Fruit fly (Drosophila melanogaster) whole organism, embryonic: ENCODE results near the gene CG46512.
"Not testable (repeated sequence)": the region's sequence is repeated elsewhere in the genome, so short reads cannot be mapped to it uniquely, and the experiment has no call there.

ENCODE experiments used
- CG15696 ChIP-seq: fragments of 200-800 bp; sonication (Bioruptor generic); optimal IDR thresholded peaks from 2 replicates; lab custom pipeline; 2019; ENCODE audit warnings: missing biosample characterization, mild to moderate bottlenecking, missing genetic modification characterization, moderate library complexity
- CG17568 ChIP-seq: fragments of 200-800 bp; sonication (Bioruptor generic); optimal IDR thresholded peaks from 2 replicates; lab custom pipeline; 2018; ENCODE audit warnings: missing biosample characterization, mild to moderate bottlenecking, missing genetic modification characterization, moderate library complexity
- CG6654 ChIP-seq: fragments of 200-800 bp; sonication (Bioruptor generic); optimal IDR thresholded peaks from 2 replicates; lab custom pipeline; 2017; ENCODE audit warnings: missing biosample characterization, mild to moderate bottlenecking, missing genetic modification characterization
- CG6854 ChIP-seq: fragments of 200-800 bp; sonication (Bioruptor generic); optimal IDR thresholded peaks from 3 replicates; lab custom pipeline; 2017; ENCODE audit warnings: missing biosample characterization, mild to moderate bottlenecking, missing genetic modification characterization
- CG9817 ChIP-seq: fragments of 200-800 bp; sonication (Bioruptor generic); optimal IDR thresholded peaks from 2 replicates; lab custom pipeline; 2018; ENCODE audit warnings: missing biosample characterization, mild to moderate bottlenecking, missing genetic modification characterization, moderate library complexity
- Hmx ChIP-seq: fragments of 200-800 bp; sonication (Bioruptor generic); optimal IDR thresholded peaks from 2 replicates; lab custom pipeline; 2016; ENCODE audit warnings: missing biosample characterization, missing genetic modification characterization
- bbx ChIP-seq: fragments of 200-800 bp; sonication (Bioruptor generic); IDR thresholded peaks from 2 replicates; pipeline ENCODE4 v1.3.6; 2022; ENCODE audit warnings: missing biosample characterization, missing genetic modification characterization; ENCODE audit not compliant: partially characterized antibody
- disco-r ChIP-seq: fragments of 200-800 bp; sonication (Bioruptor generic); optimal IDR thresholded peaks from 2 replicates; lab custom pipeline; 2016; ENCODE audit warnings: missing biosample characterization, missing genetic modification characterization
- lab ChIP-seq: fragments of 200-800 bp; sonication (Bioruptor generic); optimal IDR thresholded peaks from 3 replicates; lab custom pipeline; 2017; ENCODE audit warnings: missing biosample characterization, missing genetic modification characterization, mild to moderate bottlenecking, moderate library complexity, missing genetic modification reagents
- tna ChIP-seq: fragments of 200-800 bp; sonication (Bioruptor generic); IDR thresholded peaks from 2 replicates; pipeline ENCODE4 v1.3.6; 2022; ENCODE audit warnings: missing biosample characterization, missing genetic modification characterization; ENCODE audit not compliant: partially characterized antibody

DNA sequence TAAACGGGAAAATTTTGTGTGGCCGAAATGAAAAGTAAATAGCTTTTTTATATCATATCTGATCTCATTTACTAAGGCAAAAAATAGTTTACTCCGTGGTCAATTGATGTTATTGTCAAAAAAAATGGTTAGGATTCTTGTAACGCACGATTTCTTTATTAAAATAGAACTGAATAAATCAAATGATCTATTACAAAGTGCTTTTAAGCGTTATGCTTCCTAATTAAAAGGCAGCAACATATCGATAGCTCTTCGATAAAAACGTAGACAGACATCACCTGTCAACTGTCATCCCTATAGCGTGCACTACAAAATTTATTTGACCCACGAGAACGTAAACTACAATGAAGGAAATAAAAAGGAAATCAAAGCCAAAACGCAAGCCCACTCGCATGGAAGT is 44.4 kb upstream of the CG46512 start, which contains the start of gene CG40813:
- not testable (repeated sequence) for TF ChIP-seq CG17568 (GFP tag; lab: Kevin White, UChicago); CG15696 (tag; lab: Kevin White, UChicago); CG9817 (tag; lab: Kevin White, UChicago); CG6854; Hmx (GFP tag; lab: Kevin White, UChicago); CG6654 (GFP tag; lab: Kevin White, UChicago); tna (GFP tag; lab: Robert Waterston, UW); disco-r; lab; bbx
